Worm (Caenorhabditis elegans): ENCODE measurements around the gene Y105C5A.1269.

Y105C5A.1269 gene

DNA sequence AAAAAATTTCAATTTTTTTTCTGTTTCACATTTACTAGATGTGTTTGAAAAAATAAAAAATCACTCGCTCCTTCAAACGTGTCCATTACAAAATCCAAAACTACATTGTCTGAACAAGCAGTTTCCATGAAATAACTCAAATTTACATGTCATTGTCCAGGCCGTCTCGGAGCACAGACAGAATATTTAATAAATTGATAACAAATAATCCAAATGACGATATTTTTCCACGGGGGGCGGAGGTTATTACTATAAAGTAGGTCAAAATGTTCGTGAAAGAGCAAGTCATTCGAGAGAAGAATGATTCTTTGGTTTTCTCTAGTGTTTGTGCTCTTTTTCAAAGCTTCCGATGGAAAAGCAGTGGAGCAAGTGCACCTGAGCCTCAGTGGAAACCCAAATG, 36.7 kb downstream of the Y105C5A.1269 start, which contains the start of gene Y105C5B.3:
Gene Y105C5B.3, plus strand, starts transcription at position 301 of the 400 bp plus-strand sequence.
- TF ChIP-seq nhr-28 (tag; optimal IDR thresholded peaks at IDR 0.05), result no peak
- no peak for TF ChIP-seq snpc-4 (tag; optimal IDR thresholded peaks at IDR 0.05)
- TF ChIP-seq nhr-2 (tag; optimal IDR thresholded peaks at IDR 0.05), result no peak
- TF ChIP-seq M03D4.4 (tag; optimal IDR thresholded peaks at IDR 0.05), result no peak
- TF ChIP-seq ham-2 (GFP tag; optimal IDR thresholded peaks at IDR 0.05), result no peak
- no peak for TF ChIP-seq lin-32 (GFP tag; optimal IDR thresholded peaks at IDR 0.05)
- no peak for TF ChIP-seq mab-5 (tag; optimal IDR thresholded peaks at IDR 0.05)
- TF ChIP-seq zip-8 (tag; optimal IDR thresholded peaks at IDR 0.05), result no peak
- no peak for TF ChIP-seq lsy-2 (tag; optimal IDR thresholded peaks at IDR 0.05)
- TF ChIP-seq bed-3 (GFP tag; optimal IDR thresholded peaks at IDR 0.05), result no peak
- no peak for TF ChIP-seq nhr-12 (tag; optimal IDR thresholded peaks at IDR 0.05)
- TF ChIP-seq flh-1 (GFP tag; optimal IDR thresholded peaks at IDR 0.05), result no peak
- no peak for TF ChIP-seq drap-1 (GFP tag; optimal IDR thresholded peaks at IDR 0.05)
- no peak for TF ChIP-seq lin-13 (tag; optimal IDR thresholded peaks at IDR 0.05)
- TF ChIP-seq sptf-1 (tag; optimal IDR thresholded peaks at IDR 0.05), result no peak
- no peak for TF ChIP-seq elt-1 (tag; optimal IDR thresholded peaks at IDR 0.05; ENCODE audit: borderline replicate concordance, insufficient read depth)
- TF ChIP-seq tbx-8 (GFP tag; optimal IDR thresholded peaks at IDR 0.05), result no peak
- no peak for TF ChIP-seq mls-2 (tag; optimal IDR thresholded peaks at IDR 0.05)

ce11 chrIV:15894133-15894532, 46.9 kb downstream of the Y105C5A.1269 start, which contains the start of gene srv-14:
srv-14 (minus strand) TSS chrIV:15894233.
- TF ChIP-seq ceh-39 (tag; optimal IDR thresholded peaks at IDR 0.05) (no peak), flh-1 (GFP tag; optimal IDR thresholded peaks at IDR 0.05) (no peak), ceh-43 (GFP tag; optimal IDR thresholded peaks at IDR 0.05) (no peak), unc-62 (GFP tag; optimal IDR thresholded peaks at IDR 0.05) (no peak), ham-2 (GFP tag; optimal IDR thresholded peaks at IDR 0.05) (no peak), lin-13 (tag; optimal IDR thresholded peaks at IDR 0.05) (no peak)

ce11 chrIV:15894819-15895218, 47.6 kb downstream of the Y105C5A.1269 start:
- TF ChIP-seq tbx-8 (GFP tag; optimal IDR thresholded peaks at IDR 0.05) (no peak), sem-2 (GFP tag; optimal IDR thresholded peaks at IDR 0.05) (no peak), unc-39 (tag; optimal IDR thresholded peaks at IDR 0.05) (no peak), nhr-76 (tag; optimal IDR thresholded peaks at IDR 0.05) (no peak), pha-4 (tag; optimal IDR thresholded peaks at IDR 0.05) (no peak), ceh-43 (GFP tag; optimal IDR thresholded peaks at IDR 0.05) (no peak), lsy-2 (tag; optimal IDR thresholded peaks at IDR 0.05) (no peak), M03D4.4 (tag; optimal IDR thresholded peaks at IDR 0.05) (no peak), mls-2 (tag; optimal IDR thresholded peaks at IDR 0.05) (no peak), nhr-12 (tag; optimal IDR thresholded peaks at IDR 0.05) (no peak), nhr-2 (tag; optimal IDR thresholded peaks at IDR 0.05) (no peak), flh-1 (GFP tag; optimal IDR thresholded peaks at IDR 0.05) (no peak), mab-5 (tag; optimal IDR thresholded peaks at IDR 0.05) (no peak), unc-62 (GFP tag; optimal IDR thresholded peaks at IDR 0.05) (no peak), ceh-39 (tag; optimal IDR thresholded peaks at IDR 0.05) (no peak), ztf-11 (tag; optimal IDR thresholded peaks at IDR 0.05) (no peak)

All from whole organism, mixed stage, embryonic.